Worm (Caenorhabditis elegans) whole organism, young adult: Measurements from ENCODE around the gene scd-1.

Experiments
- B0019.2 ChIP-seq: fragments of 200-800 bp; sonication (Bioruptor generic); conservative IDR thresholded peaks from 2 replicates; pipeline ENCODE4 v1.3.6; 2022; ENCODE audit warnings: missing genetic modification reagents, missing genetic modification characterization, missing compliant biosample characterization
- B0035.1 ChIP-seq: sonication (generic microtip); optimal IDR thresholded peaks from 2 replicates; lab custom pipeline; 2016; ENCODE audit warnings: missing genetic modification characterization, mild to moderate bottlenecking, missing compliant biosample characterization, missing genotype, missing genetic modification reagents
- F10E7.11 ChIP-seq: sonication (generic microtip); optimal IDR thresholded peaks from 2 replicates; lab custom pipeline; 2017; ENCODE audit warnings: mild to moderate bottlenecking, missing genetic modification characterization, moderate library complexity, missing compliant biosample characterization
- F33H1.4 ChIP-seq: fragments of 200-800 bp; sonication (Bioruptor generic); IDR thresholded peaks from 2 replicates; pipeline ENCODE4 v1.3.6; 2022; ENCODE audit warnings: missing genetic modification reagents, missing genetic modification characterization, missing compliant biosample characterization
- F55B11.4 ChIP-seq: sonication (generic microtip); optimal IDR thresholded peaks from 2 replicates; lab custom pipeline; 2016; ENCODE audit warnings: missing compliant biosample characterization, missing genetic modification characterization, borderline replicate concordance; ENCODE audit not compliant: insufficient read depth
- T26A5.8 ChIP-seq: sonication (generic microtip); optimal IDR thresholded peaks from 2 replicates; lab custom pipeline; 2016; ENCODE audit warnings: missing genetic modification characterization, missing compliant biosample characterization
- cebp-1 ChIP-seq, 2 experiments: fragments of 200-800 bp in 1 of 2; sonication (Bioruptor generic) in 1 of 2; sonication (generic microtip) in 1 of 2; IDR thresholded peaks in 1 of 2; optimal IDR thresholded peaks in 1 of 2; 2 replicates each; pipeline versions ENCODE4 v1.3.6 to Lab custom; 2017 to 2022; ENCODE audit warnings: missing compliant biosample characterization in 2 of 2, missing genetic modification characterization in 2 of 2, mild to moderate bottlenecking in 1 of 2, missing genetic modification reagents in 1 of 2, moderate library complexity in 1 of 2
- efl-1 ChIP-seq: fragments of 150-350 bp; optimal IDR thresholded peaks from 2 replicates; lab custom pipeline; 2014; ENCODE audit warnings: missing biosample characterization, missing genetic modification reagents, missing genetic modification characterization
- mel-28 ChIP-seq: sonication (generic microtip); optimal IDR thresholded peaks from 2 replicates; lab custom pipeline; 2016; ENCODE audit warnings: borderline replicate concordance, mild to moderate bottlenecking, missing genetic modification characterization, missing compliant biosample characterization
- pha-4 ChIP-seq: fragments of 150-350 bp; sonication (generic microtip); optimal IDR thresholded peaks from 2 replicates; lab custom pipeline; 2014; ENCODE audit warnings: missing biosample characterization, missing genetic modification reagents, missing genetic modification characterization

- TF ChIP-seq efl-1 (GFP tag; lab: Kevin White, UChicago) (no peak), T26A5.8 (tag; lab: Kevin White, UChicago) (peak; percentile 55), F33H1.4 (GFP tag; lab: Robert Waterston, UW) (no peak), F55B11.4 (tag; lab: Kevin White, UChicago) (no peak), F10E7.11 (tag; lab: Kevin White, UChicago) (peak; percentile 47), cebp-1 (GFP tag; IDR thresholded peaks at IDR 0.05; lab: Robert Waterston, UW) (peak; percentile 64; the same call in 1 of the 2 replicates), cebp-1 (tag; optimal IDR thresholded peaks at IDR 0.05; lab: Kevin White, UChicago) (no peak), mel-28 (peak; percentile 50), B0035.1 (tag; lab: Kevin White, UChicago) (peak; percentile 63), pha-4 (no peak), B0019.2 (GFP tag; lab: Robert Waterston, UW) (no peak)
Observed at ce11 chrX:12563589-12563988, 38.0 kb upstream of the scd-1 start.
